Fruit fly (Drosophila melanogaster) whole organism, adult: Measurements from ENCODE around the gene CG31300.

ENCODE experiments used
- CG11617 ChIP-seq: fragments of 200-800 bp; sonication (Bioruptor generic); optimal IDR thresholded peaks from 2 replicates; lab custom pipeline; 2017; ENCODE audit warnings: mild to moderate bottlenecking, missing biosample characterization, missing genetic modification reagents, missing genetic modification characterization
- CG12768 ChIP-seq: fragments of 200-800 bp; sonication (Bioruptor generic); optimal IDR thresholded peaks from 2 replicates; lab custom pipeline; 2017; ENCODE audit warnings: missing biosample characterization, missing genetic modification characterization, mild to moderate bottlenecking, moderate library complexity, missing genetic modification reagents
- CG14711 ChIP-seq: fragments of 200-800 bp; sonication (Bioruptor generic); optimal IDR thresholded peaks from 2 replicates; lab custom pipeline; 2018; ENCODE audit warnings: missing biosample characterization, mild to moderate bottlenecking, missing genetic modification characterization, moderate library complexity
- CG1620 ChIP-seq: fragments of 200-800 bp; sonication (Bioruptor generic); optimal IDR thresholded peaks from 2 replicates; lab custom pipeline; 2016; ENCODE audit warnings: missing biosample characterization, missing genetic modification characterization
- CG33017 ChIP-seq: fragments of 200-800 bp; sonication (Bioruptor generic); optimal IDR thresholded peaks from 2 replicates; lab custom pipeline; 2018; ENCODE audit warnings: missing biosample characterization, mild to moderate bottlenecking, missing genetic modification characterization, moderate library complexity
- CG5204 ChIP-seq: fragments of 200-800 bp; sonication (Bioruptor generic); optimal IDR thresholded peaks from 2 replicates; lab custom pipeline; 2016; ENCODE audit warnings: missing biosample characterization, missing genetic modification characterization
- CG7045 ChIP-seq: fragments of 200-800 bp; sonication (Bioruptor generic); optimal IDR thresholded peaks from 2 replicates; lab custom pipeline; 2017; ENCODE audit warnings: missing biosample characterization, mild to moderate bottlenecking, missing genetic modification characterization
- CG7101 ChIP-seq: fragments of 200-800 bp; sonication (Bioruptor generic); optimal IDR thresholded peaks from 2 replicates; lab custom pipeline; 2018; ENCODE audit warnings: missing biosample characterization, mild to moderate bottlenecking, missing genetic modification characterization, moderate library complexity
- Clk ChIP-seq: fragments of 200-800 bp; sonication (Bioruptor generic); optimal IDR thresholded peaks from 2 replicates; lab custom pipeline; 2017; ENCODE audit warnings: missing biosample characterization, missing genetic modification characterization
- Crg-1 ChIP-seq: fragments of 200-800 bp; sonication (Bioruptor generic); optimal IDR thresholded peaks from 2 replicates; lab custom pipeline; 2016; ENCODE audit warnings: missing biosample characterization, missing genetic modification characterization
- Hr96 ChIP-seq: fragments of 200-800 bp; sonication (Bioruptor generic); optimal IDR thresholded peaks from 2 replicates; lab custom pipeline; 2016; ENCODE audit warnings: missing biosample characterization, missing genetic modification characterization
- Mnt ChIP-seq: fragments of 200-800 bp; sonication (Bioruptor generic); optimal IDR thresholded peaks from 2 replicates; lab custom pipeline; 2016; ENCODE audit warnings: missing biosample characterization, mild to moderate bottlenecking, missing genetic modification characterization
- bab1 ChIP-seq: fragments of 200-800 bp; sonication (Bioruptor generic); optimal IDR thresholded peaks from 3 replicates; lab custom pipeline; 2019; ENCODE audit warnings: missing biosample characterization, mild to moderate bottlenecking, missing genetic modification characterization, moderate library complexity
- cic ChIP-seq: fragments of 200-800 bp; sonication (Bioruptor generic); optimal IDR thresholded peaks from 2 replicates; lab custom pipeline; 2017; ENCODE audit warnings: missing biosample characterization, mild to moderate bottlenecking, missing genetic modification characterization, moderate library complexity
- cnc ChIP-seq, 2 experiments: fragments of >200 bp; optimal IDR thresholded peaks; 2 replicates each; lab custom pipeline; 2017
- kay ChIP-seq: fragments of 200-800 bp; sonication (Bioruptor generic); peaks from one replicate; lab custom pipeline; 2016; ENCODE audit warnings: missing biosample characterization, missing genetic modification characterization, borderline replicate concordance
- ovo ChIP-seq: fragments of 200-800 bp; sonication (Bioruptor generic); optimal IDR thresholded peaks from 2 replicates; lab custom pipeline; 2016; ENCODE audit warnings: missing biosample characterization, missing genetic modification characterization
- pad ChIP-seq: fragments of 200-800 bp; sonication (Bioruptor generic); optimal IDR thresholded peaks from 3 replicates; lab custom pipeline; 2017; ENCODE audit warnings: missing biosample characterization, missing genetic modification characterization, mild to moderate bottlenecking, moderate library complexity, missing genetic modification reagents
- tj ChIP-seq: fragments of 200-800 bp; sonication (Bioruptor generic); optimal IDR thresholded peaks from 3 replicates; lab custom pipeline; 2017; ENCODE audit warnings: missing biosample characterization, mild to moderate bottlenecking, missing genetic modification characterization, moderate library complexity
- toe ChIP-seq: fragments of 200-800 bp; sonication (Bioruptor generic); optimal IDR thresholded peaks from 2 replicates; lab custom pipeline; 2016; ENCODE audit warnings: missing biosample characterization, missing genetic modification characterization

The CG31300 gene

DNA sequence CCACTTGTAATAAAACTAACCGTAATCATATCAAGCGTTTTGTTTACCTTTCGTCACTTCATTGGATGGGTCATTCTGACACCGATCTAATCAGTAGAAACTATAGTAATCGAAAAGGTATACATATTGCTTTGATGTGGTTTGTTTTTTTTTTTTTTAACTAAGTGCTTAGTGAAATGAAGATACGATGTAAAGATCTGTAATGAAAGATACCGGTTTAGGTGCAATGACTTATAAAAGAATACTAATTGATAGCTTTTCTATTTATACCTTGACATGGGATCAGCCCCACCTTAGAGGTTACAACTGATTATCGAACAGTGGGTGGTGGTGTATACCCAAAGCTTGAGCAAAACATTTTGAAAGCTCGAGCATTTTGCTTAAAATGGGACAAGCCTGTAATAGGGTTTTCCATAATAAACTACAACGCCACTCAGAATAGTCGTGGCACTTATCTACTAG, at the start of gene CG31300:
Gene CG31300 (plus strand): TSS at position 412 of the 462 bp plus-strand sequence.
- TF ChIP-seq ovo (GFP tag; lab: Kevin White, UChicago) (no peak), CG7045 (GFP tag; lab: Kevin White, UChicago) (no peak), CG14711 (tag; lab: Kevin White, UChicago) (peak; percentile 33), CG11617 (no peak), CG7101 (tag; lab: Kevin White, UChicago) (peak; percentile 14), CG1620 (GFP tag; lab: Kevin White, UChicago) (no peak), CG5204 (no peak), cic (GFP tag; lab: Kevin White, UChicago) (peak; percentile 65), Hr96 (GFP tag; lab: Kevin White, UChicago) (no peak), Crg-1 (no peak), Mnt (GFP tag; lab: Kevin White, UChicago) (no peak), CG12768 (GFP tag; lab: Kevin White, UChicago) (peak; percentile 3), Clk (GFP tag; lab: Kevin White, UChicago) (no peak)

DNA sequence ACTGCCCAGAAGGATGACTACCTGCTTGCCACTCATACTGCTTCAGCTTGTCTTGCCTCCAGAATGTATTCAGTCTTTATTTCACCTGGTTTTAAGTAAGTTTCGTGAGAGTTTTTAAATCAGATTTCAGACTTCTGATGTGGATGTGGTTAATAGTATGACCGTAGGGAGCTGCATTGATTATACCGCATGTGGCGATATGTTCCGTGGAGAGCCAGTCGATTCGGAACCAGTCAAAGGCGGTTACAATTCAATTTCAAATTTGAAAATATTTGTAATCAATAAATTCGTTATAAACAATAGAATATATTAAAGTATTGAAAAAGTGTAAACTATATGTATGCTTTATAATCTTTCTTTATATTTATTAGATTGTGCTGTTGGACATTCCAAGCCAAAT, 48.1 kb upstream of the CG31300 start, which contains the start of gene Sil1:
Gene Sil1 (minus strand): TSS at position 168 of the 400 bp plus-strand sequence.
- TF ChIP-seq CG14711 (tag; lab: Kevin White, UChicago) = no peak
- TF ChIP-seq cnc (optimal IDR thresholded peaks at IDR 0.05; lab: Kevin White, UChicago) = no peak
- TF ChIP-seq toe = no peak
- no peak for TF ChIP-seq CG5204
- no peak for TF ChIP-seq cic (GFP tag; lab: Kevin White, UChicago)
- no peak for TF ChIP-seq kay
- TF ChIP-seq tj = no peak
- TF ChIP-seq CG7045 (GFP tag; lab: Kevin White, UChicago) = no peak
- no peak for TF ChIP-seq Mnt (GFP tag; lab: Kevin White, UChicago)
- TF ChIP-seq CG1620 (GFP tag; lab: Kevin White, UChicago) = no peak
- no peak for TF ChIP-seq CG11617
- no peak for TF ChIP-seq ovo (GFP tag; lab: Kevin White, UChicago)

DNA sequence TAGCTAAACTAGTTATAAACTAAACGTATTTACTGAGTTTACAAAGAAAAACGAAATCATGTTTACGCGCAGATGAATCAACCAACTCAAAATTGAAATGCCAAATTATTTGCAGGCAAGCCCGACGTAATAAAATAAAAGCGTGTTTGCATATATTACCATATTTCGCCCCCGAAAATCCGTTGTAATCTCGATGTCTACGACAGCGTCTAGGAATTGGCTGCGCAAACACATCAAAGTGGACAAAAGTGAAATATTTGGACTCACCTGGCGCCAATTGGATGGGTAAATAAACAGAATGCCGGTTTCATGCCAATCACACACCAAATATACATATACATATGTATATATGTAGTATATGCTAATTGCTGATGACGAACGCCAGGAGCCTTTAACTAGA, 47.3 kb upstream of the CG31300 start:
- TF ChIP-seq CG12768 (GFP tag; lab: Kevin White, UChicago) (no peak), CG7101 (tag; lab: Kevin White, UChicago) (no peak), CG1620 (GFP tag; lab: Kevin White, UChicago) (no peak), Mnt (GFP tag; lab: Kevin White, UChicago) (no peak), Hr96 (GFP tag; lab: Kevin White, UChicago) (no peak), CG5204 (no peak), cnc (optimal IDR thresholded peaks at IDR 0.05; lab: Kevin White, UChicago) (no peak), CG7045 (GFP tag; lab: Kevin White, UChicago) (no peak), bab1 (GFP tag; lab: Kevin White, UChicago) (no peak), Crg-1 (no peak), ovo (GFP tag; lab: Kevin White, UChicago) (no peak), pad (GFP tag; lab: Kevin White, UChicago) (no peak), CG33017 (tag; lab: Kevin White, UChicago) (no peak), CG11617 (no peak), cic (GFP tag; lab: Kevin White, UChicago) (no peak), toe (no peak), Clk (GFP tag; lab: Kevin White, UChicago) (no peak), CG14711 (tag; lab: Kevin White, UChicago) (no peak), tj (no peak)

DNA sequence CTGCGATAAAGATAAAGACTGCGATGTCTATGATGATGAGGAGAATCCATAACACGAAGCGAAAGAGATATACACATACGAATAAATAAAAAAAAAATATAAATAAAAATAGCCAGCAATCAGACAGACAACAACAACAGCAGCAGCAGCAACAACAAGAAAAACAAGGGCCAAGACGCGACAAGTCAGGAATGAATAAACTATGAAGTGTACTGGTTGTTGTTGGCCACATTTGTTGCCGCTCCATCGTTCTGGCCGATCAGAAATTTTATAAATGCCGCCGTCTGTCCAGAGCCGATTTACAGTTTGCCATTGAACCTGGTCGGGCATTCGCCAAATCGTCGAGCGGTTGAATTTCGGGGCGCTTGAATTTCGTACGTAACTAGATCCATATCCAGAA, 46.1 kb upstream of the CG31300 start, which contains the start of gene Jhbp7:
Gene Jhbp7 (plus strand): TSS at position 301 of the 400 bp plus-strand sequence.
- TF ChIP-seq cnc (optimal IDR thresholded peaks at IDR 0.05; lab: Kevin White, UChicago) = no peak
- no peak for TF ChIP-seq CG1620 (GFP tag; lab: Kevin White, UChicago)
- TF ChIP-seq Crg-1 = no peak
- no peak for TF ChIP-seq CG33017 (tag; lab: Kevin White, UChicago)
- TF ChIP-seq CG7101 (tag; lab: Kevin White, UChicago) = no peak
- no peak for TF ChIP-seq Mnt (GFP tag; lab: Kevin White, UChicago)
- no peak for TF ChIP-seq cic (GFP tag; lab: Kevin White, UChicago)
- TF ChIP-seq CG5204 = no peak
- no peak for TF ChIP-seq toe

DNA sequence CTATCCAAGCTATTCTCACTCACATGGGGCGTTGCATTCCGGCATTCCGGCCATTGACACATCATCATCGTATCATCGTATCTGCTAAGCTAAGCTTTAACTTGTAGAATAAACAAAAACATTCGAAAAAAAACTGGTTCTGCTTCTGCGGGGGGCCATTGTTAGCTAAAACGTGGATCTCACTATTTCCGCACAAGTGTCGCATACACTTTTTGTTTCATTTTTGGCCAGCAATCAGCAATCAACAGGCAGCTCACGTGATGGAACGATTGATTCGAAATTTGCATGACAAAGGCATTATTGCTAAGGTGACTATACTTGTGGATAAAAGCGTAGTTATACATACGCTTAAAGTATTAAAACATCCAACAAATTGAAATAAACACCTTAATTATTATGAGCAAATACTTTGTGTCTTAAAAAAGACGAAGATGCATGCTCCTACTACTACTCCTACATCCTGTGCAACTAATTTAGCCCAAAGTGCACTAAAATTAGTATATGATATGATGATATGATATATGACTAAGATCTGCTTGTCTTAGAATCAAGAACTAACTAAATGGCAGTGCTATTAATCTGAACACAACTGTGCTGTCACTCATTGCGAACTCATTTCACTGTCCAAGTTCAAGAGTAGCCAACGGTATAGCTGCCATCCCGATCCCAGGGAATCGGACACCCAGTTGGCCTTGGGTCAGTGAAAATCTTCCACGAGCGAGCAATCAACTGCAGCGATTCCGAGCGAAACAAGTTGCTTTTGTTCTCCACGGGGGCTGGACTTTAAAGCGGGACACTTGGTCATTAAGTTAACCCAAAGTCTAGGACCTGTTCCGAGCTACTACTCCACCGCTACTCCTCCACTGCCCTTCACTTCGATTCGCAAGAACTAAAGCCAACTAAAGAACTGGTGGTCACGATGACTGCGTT, 44.4 kb upstream of the CG31300 start:
- no peak for TF ChIP-seq toe
- TF ChIP-seq tj = no peak
- TF ChIP-seq Mnt (GFP tag; lab: Kevin White, UChicago) = no peak
- no peak for TF ChIP-seq kay
- no peak for TF ChIP-seq bab1 (GFP tag; lab: Kevin White, UChicago)
- TF ChIP-seq ovo (GFP tag; lab: Kevin White, UChicago) = no peak
- TF ChIP-seq CG5204 = no peak
- no peak for TF ChIP-seq Clk (GFP tag; lab: Kevin White, UChicago)
- TF ChIP-seq cnc (optimal IDR thresholded peaks at IDR 0.05; lab: Kevin White, UChicago) = no peak

DNA sequence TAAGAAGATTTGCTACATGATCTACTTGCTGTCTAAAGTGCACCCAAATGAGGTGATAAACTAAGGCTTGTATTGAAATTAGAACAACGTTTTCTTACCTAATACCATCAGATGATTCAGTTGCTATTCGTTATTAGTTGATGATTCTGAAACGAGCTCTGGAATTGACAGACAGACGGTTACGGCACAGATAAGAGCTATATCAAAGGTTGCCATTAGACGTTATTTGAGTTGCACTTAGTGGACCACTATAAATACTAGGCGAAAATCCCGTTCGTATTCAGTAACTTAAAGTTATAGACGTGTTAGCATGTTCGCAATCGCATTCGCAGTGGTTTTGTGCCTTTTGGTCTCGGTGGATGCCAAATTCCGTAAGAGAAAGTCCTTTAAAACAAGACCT, 43.5 kb upstream of the CG31300 start, which contains the start of gene to:
Gene to (plus strand): TSS at position 301 of the 400 bp plus-strand sequence.
- no peak for TF ChIP-seq CG5204
- TF ChIP-seq bab1 (GFP tag; lab: Kevin White, UChicago) = no peak
- no peak for TF ChIP-seq kay
- TF ChIP-seq ovo (GFP tag; lab: Kevin White, UChicago) = no peak
- no peak for TF ChIP-seq CG1620 (GFP tag; lab: Kevin White, UChicago)
- TF ChIP-seq CG33017 (tag; lab: Kevin White, UChicago) = no peak
- TF ChIP-seq pad (GFP tag; lab: Kevin White, UChicago) = no peak
- TF ChIP-seq CG14711 (tag; lab: Kevin White, UChicago) = no peak
- no peak for TF ChIP-seq Mnt (GFP tag; lab: Kevin White, UChicago)
- TF ChIP-seq CG11617 = no peak
- no peak for TF ChIP-seq cic (GFP tag; lab: Kevin White, UChicago)
- no peak for TF ChIP-seq tj
